Fruit fly (Drosophila melanogaster): ENCODE measurements around the gene Ubx.

Ubx gene

dm6 chr3R:16715594-16715993 is 18.6 kb downstream of the Ubx start (continued):
- TF ChIP-seq Scr (GFP tag; IDR thresholded peaks at IDR 0.05; ENCODE audit: partially characterized antibody) (no peak), CG8944 (GFP tag; optimal IDR thresholded peaks at IDR 0.05) (no peak), Hr39 (optimal IDR thresholded peaks at IDR 0.05) (no peak), PHDP (tag; optimal IDR thresholded peaks at IDR 0.05) (no peak), H15 (GFP tag; IDR thresholded peaks at IDR 0.05) (no peak), gce (GFP tag; IDR thresholded peaks at IDR 0.05) (no peak), Taf1 (GFP tag; IDR thresholded peaks at IDR 0.05) (no peak), CG10267 (tag; optimal IDR thresholded peaks at IDR 0.05) (no peak), gcm2 (GFP tag; optimal IDR thresholded peaks at IDR 0.05) (no peak)

DNA sequence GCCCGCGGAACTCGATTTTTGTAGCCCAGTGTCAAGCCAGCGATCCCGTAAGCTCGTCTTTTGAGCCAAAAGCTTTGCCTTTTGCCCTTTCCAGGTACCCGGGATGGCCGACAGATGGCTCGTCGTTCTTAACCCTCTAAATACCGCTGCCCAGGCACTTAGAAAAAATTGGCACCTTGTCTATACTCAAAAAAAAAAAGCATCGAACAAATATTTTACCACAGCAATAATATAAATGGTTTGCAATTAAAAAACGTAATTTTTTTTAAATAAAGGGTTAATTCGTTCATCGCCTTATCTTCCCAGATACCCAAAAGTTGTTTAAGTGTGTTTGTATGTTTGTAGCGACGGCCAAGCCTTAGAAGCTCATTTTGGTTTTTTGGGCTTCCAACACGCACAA is 30.0 kb downstream of the Ubx start:
- TF ChIP-seq ac (GFP tag; optimal IDR thresholded peaks at IDR 0.05) (no peak), CG42726 (GFP tag; IDR thresholded peaks at IDR 0.05; ENCODE audit: partially characterized antibody) (no peak), Pdp1 (GFP tag; optimal IDR thresholded peaks at IDR 0.05) (peak; percentile 12 to 27), CG17568 (GFP tag; optimal IDR thresholded peaks at IDR 0.05) (no peak), fd102C (GFP tag; optimal IDR thresholded peaks at IDR 0.05) (no peak), CG2199 (GFP tag; IDR thresholded peaks at IDR 0.05) (no peak), pb (GFP tag; optimal IDR thresholded peaks at IDR 0.05) (no peak), usp (GFP tag; optimal IDR thresholded peaks at IDR 0.05) (no peak), Trl (optimal IDR thresholded peaks at IDR 0.05) (no peak), Trl (GFP tag; optimal IDR thresholded peaks at IDR 0.05) (peak; percentile 24), CG6254 (GFP tag; optimal IDR thresholded peaks at IDR 0.05) (no peak), Sin3A (optimal IDR thresholded peaks at IDR 0.05) (no peak), CG3995 (GFP tag; optimal IDR thresholded peaks at IDR 0.05) (no peak), CG13624 (GFP tag; optimal IDR thresholded peaks at IDR 0.05) (peak; percentile 34), gce (GFP tag; IDR thresholded peaks at IDR 0.05) (no peak), CG34224 (GFP tag; IDR thresholded peaks at IDR 0.05; ENCODE audit: partially characterized antibody) (no peak), jing (GFP tag; optimal IDR thresholded peaks at IDR 0.05) (no peak), dimm (GFP tag; IDR thresholded peaks at IDR 0.05) (no peak), CG10267 (tag; optimal IDR thresholded peaks at IDR 0.05) (no peak), CG6689 (GFP tag; IDR thresholded peaks at IDR 0.05) (peak; percentile 35; the same call in 1 of the 2 replicates), D19B (GFP tag; optimal IDR thresholded peaks at IDR 0.05) (no peak), CG12155 (GFP tag; optimal IDR thresholded peaks at IDR 0.05) (peak; percentile 0), CG4820 (GFP tag; optimal IDR thresholded peaks at IDR 0.05) (no peak), btn (GFP tag; optimal IDR thresholded peaks at IDR 0.05) (no peak), CG34422 (GFP tag; IDR thresholded peaks at IDR 0.05) (0 out of 3 replicates have a peak, but pooled peaks have one; percentile 35), Bteb2 (GFP tag; optimal IDR thresholded peaks at IDR 0.05) (peak; percentile 25), twi (tag; optimal IDR thresholded peaks at IDR 0.05) (no peak), dysf (GFP tag; IDR thresholded peaks at IDR 0.05) (peak; percentile 68), CG2889 (GFP tag; IDR thresholded peaks at IDR 0.05) (no peak), CG9215 (GFP tag; IDR thresholded peaks at IDR 0.05) (peak; percentile 51; the same call in 1 of the 2 replicates), CG6683 (GFP tag; optimal IDR thresholded peaks at IDR 0.05) (no peak), Meics (GFP tag; optimal IDR thresholded peaks at IDR 0.05) (peak; percentile 49), CG7372 (GFP tag; IDR thresholded peaks at IDR 0.05) (no peak), Chrac-16 (GFP tag; optimal IDR thresholded peaks at IDR 0.05) (peak; percentile 30), D19A (tag; optimal IDR thresholded peaks at IDR 0.05) (no peak), CG32772 (GFP tag; IDR thresholded peaks at IDR 0.05) (no peak), CG13424 (tag; optimal IDR thresholded peaks at IDR 0.05) (no peak), MBD-R2 (GFP tag; IDR thresholded peaks at IDR 0.05) (no peak; the same call in 1 of the 2 replicates), odd (GFP tag; optimal IDR thresholded peaks at IDR 0.05) (no peak), CG2116 (GFP tag; optimal IDR thresholded peaks at IDR 0.05) (no peak), Doc2 (GFP tag; IDR thresholded peaks at IDR 0.05) (no peak), pan (optimal IDR thresholded peaks at IDR 0.05) (no peak), pan (GFP tag; optimal IDR thresholded peaks at IDR 0.05 in 1 of 2, IDR thresholded peaks at IDR 0.05 in 1 of 2) (peak in 1 of 2 experiments; percentile 66), CG11456 (GFP tag; IDR thresholded peaks at IDR 0.05) (no peak), gcm2 (GFP tag; optimal IDR thresholded peaks at IDR 0.05) (no peak), ham (GFP tag; IDR thresholded peaks at IDR 0.05) (no peak)

Data from whole organism, embryonic.